Fruit fly (Drosophila melanogaster) whole organism, embryonic: ENCODE data around the gene CG9706.

Experiments
- Adf1 ChIP-seq: fragments of 200-800 bp; sonication (Bioruptor generic); IDR thresholded peaks from 2 replicates; pipeline ENCODE4 v1.3.6; 2022; ENCODE audit warnings: missing biosample characterization, missing genetic modification characterization
- BEAF-32 ChIP-seq: fragments of 200-800 bp; sonication (Bioruptor generic); optimal IDR thresholded peaks from 3 replicates; lab custom pipeline; 2017; ENCODE audit warnings: missing biosample characterization, missing genetic modification characterization, mild to moderate bottlenecking, moderate library complexity, missing genetic modification reagents
- CG1024 ChIP-seq: fragments of 200-800 bp; sonication (Bioruptor generic); IDR thresholded peaks from 2 replicates; pipeline ENCODE4 v1.3.6; 2022; ENCODE audit warnings: missing biosample characterization, missing genetic modification characterization
- CG10431 ChIP-seq: fragments of 200-800 bp; sonication (Bioruptor generic); optimal IDR thresholded peaks from 3 replicates; lab custom pipeline; 2018; ENCODE audit warnings: missing biosample characterization, mild to moderate bottlenecking, missing genetic modification characterization
- CG11093 ChIP-seq: fragments of 200-800 bp; sonication (Bioruptor generic); IDR thresholded peaks from 3 replicates; pipeline ENCODE4 v1.3.6; 2022; ENCODE audit warnings: missing biosample characterization, missing genetic modification characterization
- CG11456 ChIP-seq: fragments of 200-800 bp; sonication (Bioruptor generic); IDR thresholded peaks from 3 replicates; pipeline ENCODE4 v1.3.6; 2022; ENCODE audit warnings: missing biosample characterization, missing genetic modification characterization
- CG12744 ChIP-seq: fragments of 200-800 bp; sonication (Bioruptor generic); optimal IDR thresholded peaks from 2 replicates; lab custom pipeline; 2016; ENCODE audit warnings: missing biosample characterization, missing genetic modification characterization
- CG13296 ChIP-seq: fragments of 200-800 bp; sonication (Bioruptor generic); optimal IDR thresholded peaks from 3 replicates; lab custom pipeline; 2018; ENCODE audit warnings: missing biosample characterization, mild to moderate bottlenecking, missing genetic modification characterization
- CG13894 ChIP-seq: fragments of 200-800 bp; sonication (Bioruptor generic); optimal IDR thresholded peaks from 3 replicates; lab custom pipeline; 2018; ENCODE audit warnings: missing biosample characterization, mild to moderate bottlenecking, missing genetic modification characterization, moderate library complexity
- CG14441 ChIP-seq: fragments of 200-800 bp; sonication (Bioruptor generic); IDR thresholded peaks from 2 replicates; pipeline ENCODE4 v1.3.6; 2022; ENCODE audit warnings: missing biosample characterization, missing genetic modification characterization
- CG14667 ChIP-seq: fragments of 200-800 bp; sonication (Bioruptor generic); IDR thresholded peaks from 2 replicates; pipeline ENCODE4 v1.3.6; 2022; ENCODE audit warnings: missing biosample characterization, missing genetic modification characterization
- CG15601 ChIP-seq: fragments of 200-800 bp; sonication (Bioruptor generic); optimal IDR thresholded peaks from 3 replicates; lab custom pipeline; 2019; ENCODE audit warnings: missing biosample characterization, mild to moderate bottlenecking, missing genetic modification characterization, moderate library complexity
- CG2678 ChIP-seq: fragments of 200-800 bp; sonication (Bioruptor generic); optimal IDR thresholded peaks from 3 replicates; lab custom pipeline; 2019; ENCODE audit warnings: missing biosample characterization, mild to moderate bottlenecking, missing genetic modification characterization, moderate library complexity
- CG30020 ChIP-seq: fragments of 200-800 bp; optimal IDR thresholded peaks from 2 replicates; lab custom pipeline; 2019; ENCODE audit warnings: missing biosample characterization, mild to moderate bottlenecking, missing genetic modification characterization, moderate library complexity
- CG30431 ChIP-seq: fragments of 200-800 bp; sonication (Bioruptor generic); optimal IDR thresholded peaks from 2 replicates; lab custom pipeline; 2017; ENCODE audit warnings: missing biosample characterization, missing genetic modification characterization
- CG32532 ChIP-seq: fragments of 200-800 bp; sonication (Bioruptor generic); IDR thresholded peaks from 2 replicates; pipeline ENCODE4 v1.3.6; 2022; ENCODE audit warnings: missing biosample characterization, missing genetic modification characterization
- CG33557 ChIP-seq: fragments of 200-800 bp; sonication (Bioruptor generic); optimal IDR thresholded peaks from 2 replicates; lab custom pipeline; 2019; ENCODE audit warnings: missing biosample characterization, mild to moderate bottlenecking, missing genetic modification characterization, moderate library complexity
- CG3847 ChIP-seq: fragments of 200-800 bp; sonication (Bioruptor generic); IDR thresholded peaks from 2 replicates; pipeline ENCODE4 v1.3.6; 2022; ENCODE audit warnings: missing biosample characterization, missing genetic modification characterization
- CG4730 ChIP-seq: fragments of 200-800 bp; sonication (Bioruptor generic); IDR thresholded peaks from 2 replicates; pipeline ENCODE4 v1.3.6; 2022; ENCODE audit warnings: missing biosample characterization, missing genetic modification characterization
- CG4854 ChIP-seq: fragments of 200-800 bp; sonication (Bioruptor generic); optimal IDR thresholded peaks from 2 replicates; lab custom pipeline; 2016; ENCODE audit warnings: missing biosample characterization, missing genetic modification characterization, inconsistent platforms
- CG5180 ChIP-seq: fragments of 200-800 bp; sonication (Bioruptor generic); optimal IDR thresholded peaks from 3 replicates; lab custom pipeline; 2017; ENCODE audit warnings: missing biosample characterization, missing genetic modification characterization, mild to moderate bottlenecking, moderate library complexity, missing genetic modification reagents
- CG5953 ChIP-seq: fragments of 200-800 bp; sonication (Bioruptor generic); IDR thresholded peaks from 2 replicates; pipeline ENCODE4 v1.3.6; 2022; ENCODE audit warnings: missing biosample characterization, missing genetic modification characterization
- CG7271 ChIP-seq: fragments of 200-800 bp; sonication (Bioruptor generic); optimal IDR thresholded peaks from 2 replicates; lab custom pipeline; 2018; ENCODE audit warnings: missing biosample characterization, mild to moderate bottlenecking, missing genetic modification characterization, moderate library complexity
- CG7928 ChIP-seq: fragments of 200-800 bp; sonication (Bioruptor generic); optimal IDR thresholded peaks from 2 replicates; lab custom pipeline; 2017; ENCODE audit warnings: missing biosample characterization, mild to moderate bottlenecking, missing genetic modification characterization
- CG9797 ChIP-seq: fragments of 200-800 bp; sonication (Bioruptor generic); optimal IDR thresholded peaks from 3 replicates; lab custom pipeline; 2018; ENCODE audit warnings: missing biosample characterization, mild to moderate bottlenecking, missing genetic modification characterization
- Dbx ChIP-seq: fragments of 200-800 bp; sonication (Bioruptor generic); IDR thresholded peaks from 3 replicates; pipeline ENCODE4 v1.3.6; 2022; ENCODE audit warnings: missing biosample characterization, missing genetic modification characterization
- Dip2 ChIP-seq: fragments of 200-800 bp; sonication (Bioruptor generic); IDR thresholded peaks from 2 replicates; pipeline ENCODE4 v1.3.6; 2022; ENCODE audit warnings: missing biosample characterization, missing genetic modification characterization
- Elba2 ChIP-seq: fragments of 200-800 bp; sonication (Bioruptor generic); optimal IDR thresholded peaks from 3 replicates; lab custom pipeline; 2016; ENCODE audit warnings: missing biosample characterization, missing genetic modification characterization
- Fer3 ChIP-seq: fragments of 200-800 bp; sonication (Bioruptor generic); optimal IDR thresholded peaks from 2 replicates; lab custom pipeline; 2018; ENCODE audit warnings: missing biosample characterization, mild to moderate bottlenecking, missing genetic modification characterization, moderate library complexity
- HLH3B ChIP-seq: fragments of 200-800 bp; sonication (Bioruptor generic); IDR thresholded peaks from 2 replicates; pipeline ENCODE4 v1.3.6; 2022; ENCODE audit warnings: missing biosample characterization, missing genetic modification characterization
- NC2β ChIP-seq: fragments of 200-800 bp; sonication (Bioruptor generic); optimal IDR thresholded peaks from 2 replicates; lab custom pipeline; 2016; ENCODE audit warnings: missing biosample characterization, missing genetic modification characterization
- Poxn ChIP-seq: fragments of 200-800 bp; sonication (Bioruptor generic); IDR thresholded peaks from 2 replicates; pipeline ENCODE4 v1.3.6; 2022; ENCODE audit warnings: missing biosample characterization, missing genetic modification characterization
- Ravus ChIP-seq: fragments of 200-800 bp; sonication (Bioruptor generic); IDR thresholded peaks from 2 replicates; pipeline ENCODE4 v1.3.6; 2022; ENCODE audit warnings: missing biosample characterization, missing genetic modification characterization
- Six4 ChIP-seq: fragments of 200-800 bp; sonication (Bioruptor generic); optimal IDR thresholded peaks from 2 replicates; lab custom pipeline; 2016; ENCODE audit warnings: missing biosample characterization, missing genetic modification characterization
- Stat92E ChIP-seq, 3 experiments: fragments of >200 bp in 2 of 3; fragments of 200-800 bp in 1 of 3; sonication (Bioruptor generic) in 1 of 3; optimal IDR thresholded peaks; 2 replicates each; lab custom pipeline; 2017 to 2019; ENCODE audit warnings: missing biosample characterization in 3 of 3, missing genetic modification characterization in 3 of 3, mild to moderate bottlenecking in 1 of 3, moderate library complexity in 1 of 3
- ac ChIP-seq: fragments of 200-800 bp; sonication (Bioruptor generic); optimal IDR thresholded peaks from 3 replicates; lab custom pipeline; 2017; ENCODE audit warnings: missing biosample characterization, mild to moderate bottlenecking, missing genetic modification characterization
- bbx ChIP-seq: fragments of 200-800 bp; sonication (Bioruptor generic); IDR thresholded peaks from 2 replicates; pipeline ENCODE4 v1.3.6; 2022; ENCODE audit warnings: missing biosample characterization, missing genetic modification characterization; ENCODE audit not compliant: partially characterized antibody
- bowl ChIP-seq: fragments of 200-800 bp; sonication (Bioruptor generic); IDR thresholded peaks from 2 replicates; pipeline ENCODE4 v1.3.6; 2022; ENCODE audit warnings: missing biosample characterization, missing genetic modification characterization
- cad ChIP-seq: fragments of >200 bp; optimal IDR thresholded peaks from 2 replicates; lab custom pipeline; 2017; ENCODE audit warnings: missing biosample characterization, missing genetic modification characterization
- cas ChIP-seq: fragments of 200-800 bp; sonication (Bioruptor generic); IDR thresholded peaks from 2 replicates; pipeline ENCODE4 v1.3.6; 2022; ENCODE audit warnings: missing biosample characterization, missing genetic modification characterization
- cato ChIP-seq: fragments of 200-800 bp; sonication (Bioruptor generic); optimal IDR thresholded peaks from 2 replicates; lab custom pipeline; 2016; ENCODE audit warnings: missing biosample characterization, missing genetic modification characterization, borderline replicate concordance
- crp ChIP-seq, 2 experiments: fragments of 200-800 bp; sonication (Bioruptor generic); optimal IDR thresholded peaks; 2 replicates in 1 of 2; 3 replicates in 1 of 2; lab custom pipeline; 2017; ENCODE audit warnings: missing biosample characterization in 2 of 2, missing genetic modification characterization in 2 of 2, mild to moderate bottlenecking in 1 of 2, moderate library complexity in 1 of 2
- dm ChIP-seq: fragments of 200-800 bp; sonication (Bioruptor generic); optimal IDR thresholded peaks from 3 replicates; lab custom pipeline; 2016; ENCODE audit warnings: missing biosample characterization, missing genetic modification characterization
- fd102C ChIP-seq: fragments of 200-800 bp; sonication (Bioruptor generic); optimal IDR thresholded peaks from 2 replicates; lab custom pipeline; 2018; ENCODE audit warnings: missing biosample characterization, mild to moderate bottlenecking, missing genetic modification characterization, moderate library complexity
- fru ChIP-seq: fragments of >200 bp; optimal IDR thresholded peaks from 2 replicates; lab custom pipeline; 2017
- gce ChIP-seq: fragments of 200-800 bp; sonication (Bioruptor generic); IDR thresholded peaks from 3 replicates; pipeline ENCODE4 v1.3.6; 2022; ENCODE audit warnings: missing biosample characterization, missing genetic modification characterization
- insv ChIP-seq, 2 experiments: fragments of 200-800 bp; sonication (Bioruptor generic); optimal IDR thresholded peaks; 3 replicates each; lab custom pipeline; 2016 to 2018; ENCODE audit warnings: missing biosample characterization in 2 of 2, missing genetic modification characterization in 2 of 2
- otp ChIP-seq: fragments of 200-800 bp; sonication (Bioruptor generic); IDR thresholded peaks from 3 replicates; pipeline ENCODE4, ENCODE4 v1.3.6; 2022; ENCODE audit warnings: missing biosample characterization, missing genetic modification characterization
- p53 ChIP-seq: fragments of 200-800 bp; sonication (Bioruptor generic); optimal IDR thresholded peaks from 2 replicates; lab custom pipeline; 2016; ENCODE audit warnings: missing biosample characterization, missing genetic modification characterization
- sens-2 ChIP-seq: fragments of 200-800 bp; sonication (Bioruptor generic); IDR thresholded peaks from 2 replicates; pipeline ENCODE4 v1.3.6; 2022; ENCODE audit warnings: missing biosample characterization, missing genetic modification characterization
- sima ChIP-seq: fragments of 200-800 bp; sonication (Bioruptor generic); optimal IDR thresholded peaks from 2 replicates; lab custom pipeline; 2016; ENCODE audit warnings: missing biosample characterization, missing genetic modification characterization
- slou ChIP-seq: fragments of 200-800 bp; sonication (Bioruptor generic); optimal IDR thresholded peaks from 3 replicates; lab custom pipeline; 2016; ENCODE audit warnings: missing biosample characterization, missing genetic modification characterization
- yki ChIP-seq: fragments of >200 bp; optimal IDR thresholded peaks from 3 replicates; lab custom pipeline; 2018

The CG9706 gene

DNA sequence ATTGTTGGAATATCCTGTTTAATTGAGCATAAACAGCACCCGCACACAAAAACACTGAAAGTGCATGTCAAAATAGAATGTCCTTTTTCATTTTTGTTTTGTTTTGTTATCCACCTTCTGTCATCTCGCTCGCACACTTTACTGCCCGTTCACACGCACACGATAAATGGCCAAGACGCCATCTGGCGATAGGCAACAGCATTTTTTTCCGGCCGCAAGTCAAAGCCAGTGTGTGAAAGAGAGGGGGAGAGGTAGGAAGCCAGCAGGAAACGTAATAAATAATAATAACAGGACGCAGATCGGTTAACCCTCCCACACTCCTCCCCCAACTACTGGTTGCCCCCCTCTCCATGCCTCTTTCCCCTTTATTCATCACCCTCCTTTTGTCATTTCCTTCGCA, 12.9 kb upstream of the CG9706 start (continued):
- TF ChIP-seq CG3847 (GFP tag; lab: Robert Waterston, UW): no peak
- TF ChIP-seq CG2678 (tag; lab: Kevin White, UChicago): peak; percentile 1
- no peak for TF ChIP-seq CG30020 (tag; lab: Kevin White, UChicago)
- no peak for TF ChIP-seq CG11456 (GFP tag; lab: Robert Waterston, UW)
- no peak for TF ChIP-seq slou (GFP tag; lab: Kevin White, UChicago)
- TF ChIP-seq Dip2 (GFP tag; lab: Robert Waterston, UW): no peak
- no peak for TF ChIP-seq Dbx (GFP tag; lab: Robert Waterston, UW)
- no peak for TF ChIP-seq CG5953 (GFP tag; lab: Robert Waterston, UW)
- peak; percentile 28; the same call in 1 of the 3 replicates for TF ChIP-seq CG11093
- TF ChIP-seq fd102C (GFP tag; lab: Kevin White, UChicago): peak; percentile 46
- no peak for TF ChIP-seq p53 (GFP tag; lab: Kevin White, UChicago)
- no peak for TF ChIP-seq sens-2 (GFP tag; lab: Robert Waterston, UW)
- no peak for TF ChIP-seq BEAF-32 (GFP tag; lab: Kevin White, UChicago)
- TF ChIP-seq CG15601 (tag; lab: Kevin White, UChicago): no peak
- TF ChIP-seq sima: no peak
- TF ChIP-seq Fer3: no peak
- no peak for TF ChIP-seq CG30431
- TF ChIP-seq cas: no peak
- no peak for TF ChIP-seq dm (GFP tag; lab: Kevin White, UChicago)
- TF ChIP-seq yki (lab: Kevin White, UChicago): no peak
- peak; percentile 15 for TF ChIP-seq CG7271 (tag; lab: Kevin White, UChicago)
- peak; percentile 29; the same call in 1 of the 2 replicates for TF ChIP-seq CG4730
- no peak for TF ChIP-seq CG4854 (GFP tag; lab: Kevin White, UChicago)
- 0 out of 3 replicates have a peak, but pooled peaks have one; percentile 59 for TF ChIP-seq gce
- TF ChIP-seq CG14441 (GFP tag; lab: Robert Waterston, UW): no peak
- no peak for TF ChIP-seq Adf1 (GFP tag; lab: Robert Waterston, UW)
- no peak for TF ChIP-seq Six4 (GFP tag; lab: Kevin White, UChicago)
- no peak for TF ChIP-seq bbx (GFP tag; lab: Robert Waterston, UW)
- no peak for TF ChIP-seq Stat92E (GFP tag; optimal IDR thresholded peaks at IDR 0.05; lab: Kevin White, UChicago)
- TF ChIP-seq CG32532: peak; percentile 56
- TF ChIP-seq CG13894 (tag; lab: Kevin White, UChicago): no peak
- peak; percentile 34 for TF ChIP-seq CG10431 (GFP tag; lab: Kevin White, UChicago)
- TF ChIP-seq insv (GFP tag; optimal IDR thresholded peaks at IDR 0.05; lab: Kevin White, UChicago): peak in 1 of 2 experiments; percentile 70
- TF ChIP-seq CG5180 (GFP tag; lab: Kevin White, UChicago): peak; percentile 27
- peak; percentile 16 for TF ChIP-seq CG13296 (GFP tag; lab: Kevin White, UChicago)
- TF ChIP-seq CG9797 (GFP tag; lab: Kevin White, UChicago): no peak
- TF ChIP-seq fru (lab: Kevin White, UChicago): no peak
- peak; percentile 8 for TF ChIP-seq NC2β
- TF ChIP-seq cato (GFP tag; lab: Kevin White, UChicago): no peak
- TF ChIP-seq CG12744 (GFP tag; lab: Kevin White, UChicago): no peak
- no peak for TF ChIP-seq Ravus (GFP tag; lab: Robert Waterston, UW)
- TF ChIP-seq CG7928 (GFP tag; lab: Kevin White, UChicago): no peak
- no peak for TF ChIP-seq CG1024 (GFP tag; lab: Robert Waterston, UW)
- no peak for TF ChIP-seq Poxn (GFP tag; lab: Robert Waterston, UW)
- TF ChIP-seq HLH3B: no peak
- TF ChIP-seq crp (GFP tag; optimal IDR thresholded peaks at IDR 0.05; lab: Kevin White, UChicago): no peak
- peak; percentile 51 for TF ChIP-seq ac
- no peak for TF ChIP-seq bowl (GFP tag; lab: Robert Waterston, UW)
- TF ChIP-seq Elba2 (GFP tag; lab: Kevin White, UChicago): no peak
- TF ChIP-seq CG14667 (GFP tag; lab: Robert Waterston, UW): no peak
- TF ChIP-seq cad (GFP tag; lab: Kevin White, UChicago): peak; percentile 9
- 0 out of 3 replicates have a peak, but pooled peaks have one; percentile 44 for TF ChIP-seq otp (GFP tag; lab: Robert Waterston, UW)
- TF ChIP-seq CG33557 (GFP tag; lab: Kevin White, UChicago): peak; percentile 29
